Fruit fly (Drosophila melanogaster) whole organism, prepupa: Measurements from ENCODE around the gene CG11596.

Experiments used
- Blimp-1 ChIP-seq: fragments of 200-800 bp; sonication (Bioruptor generic); optimal IDR thresholded peaks from 3 replicates; lab custom pipeline; 2017; ENCODE audit warnings: missing biosample characterization, missing genetic modification characterization, mild to moderate bottlenecking, moderate library complexity, missing genetic modification reagents
- CG11294 ChIP-seq: fragments of 200-800 bp; sonication (Bioruptor generic); IDR thresholded peaks from 2 replicates; pipeline ENCODE4 v1.3.6; 2022; ENCODE audit warnings: missing biosample characterization, missing genetic modification characterization
- CG11762 ChIP-seq: fragments of 200-800 bp; sonication (Bioruptor generic); optimal IDR thresholded peaks from 3 replicates; lab custom pipeline; 2016; ENCODE audit warnings: missing biosample characterization, missing genetic modification characterization; ENCODE audit not compliant: insufficient read depth
- CG11902 ChIP-seq: fragments of 200-800 bp; sonication (Bioruptor generic); optimal IDR thresholded peaks from 3 replicates; lab custom pipeline; 2016; ENCODE audit warnings: missing biosample characterization, missing genetic modification characterization
- CG15336 ChIP-seq: fragments of 200-800 bp; sonication (Bioruptor generic); IDR thresholded peaks from 2 replicates; pipeline ENCODE4 v1.3.6; 2022; ENCODE audit warnings: missing biosample characterization, missing genetic modification characterization
- CG31627 ChIP-seq: fragments of 200-800 bp; sonication (Bioruptor generic); optimal IDR thresholded peaks from 3 replicates; lab custom pipeline; 2016; ENCODE audit warnings: missing biosample characterization, missing genetic modification characterization
- CG32006 ChIP-seq: fragments of 200-800 bp; sonication (Bioruptor generic); optimal IDR thresholded peaks from 3 replicates; lab custom pipeline; 2017; ENCODE audit warnings: missing biosample characterization, mild to moderate bottlenecking, missing genetic modification characterization
- CG34406 ChIP-seq: fragments of 200-800 bp; sonication (Bioruptor generic); optimal IDR thresholded peaks from 3 replicates; lab custom pipeline; 2016; ENCODE audit warnings: missing biosample characterization, missing genetic modification characterization
- CG3919 ChIP-seq: fragments of 200-800 bp; sonication (Bioruptor generic); optimal IDR thresholded peaks from 3 replicates; lab custom pipeline; 2016; ENCODE audit warnings: missing biosample characterization, missing genetic modification characterization
- CG6163 ChIP-seq: fragments of 200-800 bp; sonication (Bioruptor generic); IDR thresholded peaks from 3 replicates; pipeline ENCODE4 v1.3.6; 2022; ENCODE audit warnings: missing biosample characterization, missing genetic modification characterization
- CG6792 ChIP-seq: fragments of 200-800 bp; sonication (Bioruptor generic); optimal IDR thresholded peaks from 3 replicates; lab custom pipeline; 2016; ENCODE audit warnings: missing biosample characterization, missing genetic modification characterization
- CG9139 ChIP-seq: fragments of 200-800 bp; sonication (Bioruptor generic); optimal IDR thresholded peaks from 3 replicates; lab custom pipeline; 2017; ENCODE audit warnings: missing biosample characterization, mild to moderate bottlenecking, missing genetic modification characterization
- Eip75B ChIP-seq: fragments of 200-800 bp; sonication (Bioruptor generic); optimal IDR thresholded peaks from 3 replicates; lab custom pipeline; 2016; ENCODE audit warnings: missing biosample characterization, missing genetic modification characterization
- Eip78C ChIP-seq: fragments of 200-800 bp; sonication (Bioruptor generic); peaks from one replicate; lab custom pipeline; 2016; ENCODE audit warnings: missing biosample characterization, missing genetic modification characterization
- Eip93F ChIP-seq: fragments of 200-800 bp; sonication (Bioruptor generic); optimal IDR thresholded peaks from 2 replicates; lab custom pipeline; 2016; ENCODE audit warnings: missing biosample characterization, mild to moderate bottlenecking, missing genetic modification characterization
- Ets96B ChIP-seq: fragments of 200-800 bp; optimal IDR thresholded peaks from 2 replicates; lab custom pipeline; 2019; ENCODE audit warnings: missing biosample characterization, mild to moderate bottlenecking, missing genetic modification characterization, moderate library complexity
- Gug ChIP-seq: fragments of 200-800 bp; sonication (Bioruptor generic); IDR thresholded peaks from 2 replicates; pipeline ENCODE4 v1.3.6; 2022; ENCODE audit warnings: missing biosample characterization, missing genetic modification characterization
- Hr38 ChIP-seq: sonication (Bioruptor generic); optimal IDR thresholded peaks from 2 replicates; lab custom pipeline; 2016; ENCODE audit warnings: missing biosample characterization, missing genetic modification characterization
- Hr39 ChIP-seq: fragments of 200-800 bp; sonication (Bioruptor generic); optimal IDR thresholded peaks from 2 replicates; lab custom pipeline; 2016; ENCODE audit warnings: missing biosample characterization, missing genetic modification characterization
- Hr4 ChIP-seq: fragments of 200-800 bp; sonication (Bioruptor generic); optimal IDR thresholded peaks from 3 replicates; lab custom pipeline; 2016; ENCODE audit warnings: missing biosample characterization, missing genetic modification characterization
- Lpt ChIP-seq: fragments of 200-800 bp; sonication (Bioruptor generic); optimal IDR thresholded peaks from 3 replicates; lab custom pipeline; 2016; ENCODE audit warnings: missing biosample characterization, missing genetic modification characterization
- OdsH ChIP-seq: fragments of 200-800 bp; sonication (Bioruptor generic); optimal IDR thresholded peaks from 3 replicates; lab custom pipeline; 2016; ENCODE audit warnings: missing biosample characterization, missing genetic modification characterization
- Smox ChIP-seq: fragments of 200-800 bp; sonication (Bioruptor generic); optimal IDR thresholded peaks from 3 replicates; lab custom pipeline; 2016; ENCODE audit warnings: missing biosample characterization, missing genetic modification characterization
- Sox14 ChIP-seq: fragments of 200-800 bp; sonication (Bioruptor generic); optimal IDR thresholded peaks from 3 replicates; lab custom pipeline; 2016; ENCODE audit warnings: missing biosample characterization, missing genetic modification characterization
- Sox15 ChIP-seq: fragments of 200-800 bp; sonication (Bioruptor generic); optimal IDR thresholded peaks from 3 replicates; lab custom pipeline; 2016; ENCODE audit warnings: missing biosample characterization, missing genetic modification characterization
- acj6 ChIP-seq: fragments of 200-800 bp; sonication (Bioruptor generic); optimal IDR thresholded peaks from 3 replicates; lab custom pipeline; 2016; ENCODE audit warnings: missing biosample characterization, missing genetic modification characterization
- dsx ChIP-seq: fragments of 200-800 bp; optimal IDR thresholded peaks from 3 replicates; lab custom pipeline; 2019; ENCODE audit warnings: missing biosample characterization, mild to moderate bottlenecking, missing genetic modification characterization, moderate library complexity; ENCODE audit not compliant: poor library complexity, severe bottlenecking
- eg ChIP-seq: fragments of 200-800 bp; sonication (Bioruptor generic); IDR thresholded peaks from 3 replicates; pipeline ENCODE4 v1.3.6; 2022; ENCODE audit warnings: missing biosample characterization, missing genetic modification characterization
- fd59A ChIP-seq: fragments of 200-800 bp; sonication (Bioruptor generic); optimal IDR thresholded peaks from 2 replicates; lab custom pipeline; 2017; ENCODE audit warnings: missing biosample characterization, mild to moderate bottlenecking, missing genetic modification characterization, missing genetic modification reagents
- fd85E ChIP-seq: fragments of 200-800 bp; sonication (Bioruptor generic); optimal IDR thresholded peaks from 3 replicates; lab custom pipeline; 2016; ENCODE audit warnings: missing biosample characterization, missing genetic modification characterization
- fkh ChIP-seq: fragments of 200-800 bp; sonication (Bioruptor generic); optimal IDR thresholded peaks from 3 replicates; lab custom pipeline; 2017; ENCODE audit warnings: missing biosample characterization, mild to moderate bottlenecking, missing genetic modification characterization, moderate library complexity
- lz ChIP-seq: fragments of 200-800 bp; sonication (Bioruptor generic); optimal IDR thresholded peaks from 3 replicates; lab custom pipeline; 2016; ENCODE audit warnings: missing biosample characterization, missing genetic modification characterization
- net ChIP-seq: fragments of 200-800 bp; sonication (Bioruptor generic); optimal IDR thresholded peaks from 3 replicates; lab custom pipeline; 2016; ENCODE audit warnings: missing biosample characterization, missing genetic modification characterization
- salr ChIP-seq, 2 experiments: fragments of 200-800 bp; sonication (Bioruptor generic); optimal IDR thresholded peaks; 3 replicates each; lab custom pipeline; 2016 to 2018; ENCODE audit warnings: missing biosample characterization in 2 of 2, missing genetic modification characterization in 2 of 2, mild to moderate bottlenecking in 1 of 2
- spab ChIP-seq: fragments of 200-800 bp; sonication (Bioruptor generic); optimal IDR thresholded peaks from 2 replicates; lab custom pipeline; 2017; ENCODE audit warnings: missing biosample characterization, mild to moderate bottlenecking, missing genetic modification characterization, missing genetic modification reagents
- ss ChIP-seq, 2 experiments: fragments of 200-800 bp; sonication (Bioruptor generic); optimal IDR thresholded peaks; 2 replicates in 1 of 2; 3 replicates in 1 of 2; lab custom pipeline; 2017 to 2018; ENCODE audit warnings: mild to moderate bottlenecking in 2 of 2, missing biosample characterization in 2 of 2, missing genetic modification characterization in 2 of 2, moderate library complexity in 1 of 2
- svp ChIP-seq: fragments of 200-800 bp; sonication (Bioruptor generic); peaks from one replicate; lab custom pipeline; 2016; ENCODE audit warnings: missing biosample characterization, missing genetic modification characterization
- vri ChIP-seq: fragments of 200-800 bp; sonication (Bioruptor generic); optimal IDR thresholded peaks from 3 replicates; lab custom pipeline; 2016; ENCODE audit warnings: missing biosample characterization, mild to moderate bottlenecking, missing genetic modification characterization

Gene CG11596

dm6 chrX:1963591-1964216 is 36.2 kb downstream of the CG11596 start (continued):
- peak; percentile 72 for TF ChIP-seq Smox
- peak; percentile 88 for TF ChIP-seq acj6 (GFP tag; lab: Kevin White, UChicago)
- peak; percentile 73 for TF ChIP-seq CG11762
- TF ChIP-seq CG3919 = peak; percentile 90
- peak; percentile 70 for TF ChIP-seq CG31627 (GFP tag; lab: Kevin White, UChicago)
- no peak for TF ChIP-seq CG9139
- TF ChIP-seq Sox14 (GFP tag; lab: Kevin White, UChicago) = peak; percentile 80
- peak; percentile 96 for TF ChIP-seq Eip78C (GFP tag; lab: Kevin White, UChicago)
- peak; percentile 84 for TF ChIP-seq Eip75B (GFP tag; lab: Kevin White, UChicago)
- peak; percentile 93 for TF ChIP-seq Gug (GFP tag; lab: Robert Waterston, UW)
- TF ChIP-seq Ets96B (tag; lab: Kevin White, UChicago) = peak; percentile 36
- peak; percentile 88 for TF ChIP-seq CG11902
- TF ChIP-seq ss (GFP tag; optimal IDR thresholded peaks at IDR 0.05; lab: Kevin White, UChicago) = peak; percentile 4 to 44
- TF ChIP-seq CG6792 = peak; percentile 88
- peak; percentile 86 for TF ChIP-seq Hr38 (GFP tag; lab: Kevin White, UChicago)
- TF ChIP-seq fkh (GFP tag; lab: Kevin White, UChicago) = peak; percentile 74
- peak; percentile 82 for TF ChIP-seq lz (GFP tag; lab: Kevin White, UChicago)
- peak; percentile 98 for TF ChIP-seq eg (GFP tag; lab: Robert Waterston, UW)
- TF ChIP-seq CG32006 (GFP tag; lab: Kevin White, UChicago) = peak; percentile 92
- peak; percentile 96 for TF ChIP-seq CG11294 (GFP tag; lab: Robert Waterston, UW)
- TF ChIP-seq net (GFP tag; lab: Kevin White, UChicago) = peak; percentile 84
- peak; percentile 81 for TF ChIP-seq CG34406
- TF ChIP-seq svp (GFP tag; lab: Kevin White, UChicago) = peak; percentile 91
- peak; percentile 94 for TF ChIP-seq Hr4 (GFP tag; lab: Kevin White, UChicago)
- peak; percentile 90 for TF ChIP-seq Lpt (GFP tag; lab: Kevin White, UChicago)
- TF ChIP-seq spab (GFP tag; lab: Kevin White, UChicago) = peak; percentile 38
- TF ChIP-seq OdsH (GFP tag; lab: Kevin White, UChicago) = peak; percentile 91
- peak; percentile 38 for TF ChIP-seq fd85E (GFP tag; lab: Kevin White, UChicago)
- peak; percentile 82 for TF ChIP-seq Hr39
- peak; percentile 72 for TF ChIP-seq Blimp-1 (GFP tag; lab: Kevin White, UChicago)
- TF ChIP-seq, all 60 proteins: peak for 59

- TF ChIP-seq CG9139 = no peak
- peak; percentile 31; the same call in 1 of the 2 replicates for TF ChIP-seq CG15336 (GFP tag; lab: Robert Waterston, UW)
- peak in 1 of 2 experiments; percentile 1 for TF ChIP-seq ss (GFP tag; optimal IDR thresholded peaks at IDR 0.05; lab: Kevin White, UChicago)
These were observed 37.2 kb downstream of the CG11596 start for dm6 chrX:1964409-1965345.

dm6 chrX:1965512-1965911 is 38.0 kb downstream of the CG11596 start:
- TF ChIP-seq CG6163 (GFP tag; lab: Robert Waterston, UW) = no peak
- no peak for TF ChIP-seq Hr38 (GFP tag; lab: Kevin White, UChicago)
- TF ChIP-seq dsx (GFP tag; lab: Kevin White, UChicago) = no peak
- peak; percentile 79 for TF ChIP-seq svp (GFP tag; lab: Kevin White, UChicago)
- TF ChIP-seq Sox15 (GFP tag; lab: Kevin White, UChicago) = no peak
- TF ChIP-seq Hr39 = no peak
- no peak for TF ChIP-seq net (GFP tag; lab: Kevin White, UChicago)
- no peak for TF ChIP-seq CG11294 (GFP tag; lab: Robert Waterston, UW)
- peak; percentile 21 for TF ChIP-seq vri (GFP tag; lab: Kevin White, UChicago)
- TF ChIP-seq fd59A = no peak
- no peak for TF ChIP-seq salr (GFP tag; optimal IDR thresholded peaks at IDR 0.05; lab: Kevin White, UChicago)
- TF ChIP-seq Eip93F (GFP tag; lab: Kevin White, UChicago) = peak; percentile 57
